Fruit fly (Drosophila melanogaster) S2 (cell line): ENCODE results near the gene CG3638.
A peak's percentile ranks its signal among the peaks of the same experiment; 100 is the strongest.

Experiments
- CG8478 ChIP-seq: fragments of >200 bp; optimal IDR thresholded peaks from 2 replicates; lab custom pipeline; 2018
- CTCF ChIP-seq, 2 experiments: fragments of >200 bp; optimal IDR thresholded peaks; 2 replicates each; lab custom pipeline; 2018

Gene CG3638

dm6 chrX:1236475-1236874 is at the start of gene CG3638:
TSS of gene CG3638 (minus strand) at chrX:1236684.
- TF ChIP-seq CG8478 (no peak), CTCF (optimal IDR thresholded peaks at IDR 0.05; lab: Kevin White, UChicago) (peak; percentile 93 to 96)

- TF ChIP-seq CTCF (optimal IDR thresholded peaks at IDR 0.05; lab: Kevin White, UChicago): peak; percentile 61 to 70
- no peak for TF ChIP-seq CG8478
Observed at dm6 chrX:1286136-1286535, 49.7 kb upstream of the CG3638 start.

- TF ChIP-seq CG8478: no peak
- TF ChIP-seq CTCF (optimal IDR thresholded peaks at IDR 0.05; lab: Kevin White, UChicago): no peak
Observed at dm6 chrX:1285273-1285672, 48.8 kb upstream of the CG3638 start.

- TF ChIP-seq CTCF (optimal IDR thresholded peaks at IDR 0.05; lab: Kevin White, UChicago) (no peak), CG8478 (no peak)
Observed at dm6 chrX:1284238-1284637, 47.8 kb upstream of the CG3638 start.

dm6 chrX:1282953-1283568 is 46.6 kb upstream of the CG3638 start:
- TF ChIP-seq CTCF (optimal IDR thresholded peaks at IDR 0.05; lab: Kevin White, UChicago) (no peak), CG8478 (no peak)

- TF ChIP-seq CG8478: no peak
- TF ChIP-seq CTCF (optimal IDR thresholded peaks at IDR 0.05; lab: Kevin White, UChicago): no peak
Observed at dm6 chrX:1282433-1282832, 45.9 kb upstream of the CG3638 start.

dm6 chrX:1278825-1279643 is 42.5 kb upstream of the CG3638 start:
- no peak for TF ChIP-seq CTCF (optimal IDR thresholded peaks at IDR 0.05; lab: Kevin White, UChicago)
- TF ChIP-seq CG8478: no peak

- no peak for TF ChIP-seq CTCF (optimal IDR thresholded peaks at IDR 0.05; lab: Kevin White, UChicago)
- no peak for TF ChIP-seq CG8478
Observed at dm6 chrX:1277528-1277883, 41.0 kb upstream of the CG3638 start.

- no peak for TF ChIP-seq CTCF (optimal IDR thresholded peaks at IDR 0.05; lab: Kevin White, UChicago)
- TF ChIP-seq CG8478: no peak
Observed at dm6 chrX:1276757-1277527, 40.5 kb upstream of the CG3638 start.

dm6 chrX:1276047-1276756 is 39.7 kb upstream of the CG3638 start:
- TF ChIP-seq CTCF (optimal IDR thresholded peaks at IDR 0.05; lab: Kevin White, UChicago) (no peak), CG8478 (no peak)

dm6 chrX:1275018-1275820 is 38.7 kb upstream of the CG3638 start, which contains the start of gene Atf3:
TSS of gene Atf3 (minus strand) at chrX:1275284.
- no peak for TF ChIP-seq CTCF (optimal IDR thresholded peaks at IDR 0.05; lab: Kevin White, UChicago)
- no peak for TF ChIP-seq CG8478

dm6 chrX:1272848-1273247 is 36.4 kb upstream of the CG3638 start:
- no peak for TF ChIP-seq CTCF (optimal IDR thresholded peaks at IDR 0.05; lab: Kevin White, UChicago)
- no peak for TF ChIP-seq CG8478

- TF ChIP-seq CTCF (optimal IDR thresholded peaks at IDR 0.05; lab: Kevin White, UChicago) (no peak), CG8478 (no peak)
Observed at dm6 chrX:1271080-1271479, 34.6 kb upstream of the CG3638 start.

- no peak for TF ChIP-seq CTCF (optimal IDR thresholded peaks at IDR 0.05; lab: Kevin White, UChicago)
- TF ChIP-seq CG8478: no peak
Observed at dm6 chrX:1270655-1271054, 34.2 kb upstream of the CG3638 start.
